Fruit fly (Drosophila melanogaster) whole organism, wandering third instar larva: ENCODE results near the gene Elp6.

Source experiments
- Hr78 ChIP-seq: fragments of >200 bp; optimal IDR thresholded peaks from 2 replicates; lab custom pipeline; 2017; ENCODE audit warnings: missing biosample characterization, missing genetic modification characterization
- dsf ChIP-seq: sonication (Bioruptor generic); optimal IDR thresholded peaks from 2 replicates; lab custom pipeline; 2016; ENCODE audit warnings: missing biosample characterization, missing genetic modification characterization, borderline replicate concordance
- psq ChIP-seq: fragments of 200-800 bp; sonication (Bioruptor generic); optimal IDR thresholded peaks from 3 replicates; lab custom pipeline; 2017; ENCODE audit warnings: missing biosample characterization, mild to moderate bottlenecking, missing genetic modification characterization, moderate library complexity
- rgr ChIP-seq: fragments of 200-800 bp; sonication (Bioruptor generic); optimal IDR thresholded peaks from 3 replicates; lab custom pipeline; 2016; ENCODE audit warnings: missing biosample characterization, mild to moderate bottlenecking, missing genetic modification characterization
- tai ChIP-seq: sonication (Bioruptor generic); optimal IDR thresholded peaks from 2 replicates; lab custom pipeline; 2016; ENCODE audit warnings: missing biosample characterization, missing genetic modification characterization
- woc ChIP-seq: sonication (Bioruptor generic); optimal IDR thresholded peaks from 2 replicates; lab custom pipeline; 2016; ENCODE audit warnings: missing biosample characterization, mild to moderate bottlenecking, missing genetic modification characterization

- TF ChIP-seq rgr (no peak), woc (GFP tag; lab: Kevin White, UChicago) (no peak), Hr78 (GFP tag; lab: Kevin White, UChicago) (no peak), dsf (no peak), tai (GFP tag; lab: Kevin White, UChicago) (no peak), psq (GFP tag; lab: Kevin White, UChicago) (no peak)
Observed at dm6 chr3R:13333031-13333430, 33.7 kb downstream of the Elp6 start.
